Worm (Caenorhabditis elegans) whole organism, L4 larva: Measurements from ENCODE around the gene lab-2.

ENCODE experiments used
- F26F4.8 ChIP-seq: fragments of 200-800 bp; sonication (Bioruptor generic); conservative IDR thresholded peaks from 2 replicates; pipeline ENCODE4 v1.3.6; 2022; ENCODE audit warnings: missing genetic modification characterization, missing compliant biosample characterization
- aha-1 ChIP-seq: fragments of 150-350 bp; peaks from one replicate; lab custom pipeline; 2014; ENCODE audit warnings: missing biosample characterization, missing genetic modification characterization
- aly-2 ChIP-seq: sonication (generic microtip); optimal IDR thresholded peaks from 2 replicates; lab custom pipeline; 2018; ENCODE audit warnings: missing biosample characterization, missing genetic modification characterization
- ama-1 ChIP-seq: fragments of 150-350 bp; optimal IDR thresholded peaks from 2 replicates; lab custom pipeline; 2014; ENCODE audit warnings: inconsistent platforms, mixed read lengths
- ceh-32 ChIP-seq: sonication (generic microtip); optimal IDR thresholded peaks from 2 replicates; lab custom pipeline; 2016; ENCODE audit warnings: mild to moderate bottlenecking, missing genetic modification characterization, missing compliant biosample characterization; ENCODE audit not compliant: poor library complexity
- daf-16 ChIP-seq, 3 experiments: sonication (generic microtip); optimal IDR thresholded peaks; 2 replicates each; lab custom pipeline; 2016 to 2017; ENCODE audit warnings: missing genetic modification characterization in 3 of 3, missing genetic modification reagents in 3 of 3, mild to moderate bottlenecking in 2 of 3, missing compliant biosample characterization in 2 of 3, missing biosample characterization in 1 of 3, moderate library complexity in 1 of 3
- dmd-6 ChIP-seq: fragments of 200-800 bp; sonication (Bioruptor generic); IDR thresholded peaks from 2 replicates; pipeline ENCODE4 v1.3.6; 2022; ENCODE audit warnings: missing genetic modification reagents, missing genetic modification characterization, missing compliant biosample characterization
- dve-1 ChIP-seq: sonication (generic microtip); optimal IDR thresholded peaks from 2 replicates; lab custom pipeline; 2017; ENCODE audit warnings: antibody characterized with exemption, mild to moderate bottlenecking, missing genetic modification characterization, missing compliant biosample characterization; ENCODE audit not compliant: insufficient read depth
- gei-8 ChIP-seq: fragments of 200-800 bp; sonication (Bioruptor generic); optimal IDR thresholded peaks from 2 replicates; lab custom pipeline; 2018; ENCODE audit warnings: mild to moderate bottlenecking, missing genetic modification characterization, missing compliant biosample characterization
- hlh-11 ChIP-seq: fragments of 200-800 bp; sonication (Bioruptor generic); optimal IDR thresholded peaks from 2 replicates; lab custom pipeline; 2018; ENCODE audit warnings: mild to moderate bottlenecking, missing genetic modification characterization, missing compliant biosample characterization
- hlh-30 ChIP-seq: sonication (generic microtip); optimal IDR thresholded peaks from 2 replicates; lab custom pipeline; 2017; ENCODE audit warnings: antibody characterized with exemption, mild to moderate bottlenecking, missing genetic modification characterization, missing compliant biosample characterization; ENCODE audit not compliant: insufficient read depth
- lin-39 ChIP-seq: fragments of 150-350 bp; optimal IDR thresholded peaks from 2 replicates; lab custom pipeline; 2014; ENCODE audit warnings: missing biosample characterization, missing genetic modification reagents, missing genetic modification characterization
- lir-3 ChIP-seq: sonication (generic microtip); optimal IDR thresholded peaks from 2 replicates; lab custom pipeline; 2016; ENCODE audit warnings: mild to moderate bottlenecking, missing genetic modification characterization, missing compliant biosample characterization
- lsy-2 ChIP-seq, 2 experiments: fragments of 150-350 bp in 1 of 2; sonication (generic microtip) in 1 of 2; optimal IDR thresholded peaks; 2 replicates each; lab custom pipeline; 2014 to 2017; ENCODE audit warnings: missing biosample characterization in 2 of 2, missing genetic modification characterization in 2 of 2
- madf-5 ChIP-seq, 2 experiments: fragments of 200-800 bp; sonication (Bioruptor generic); IDR thresholded peaks; 2 replicates each; pipeline ENCODE4 v1.3.6; 2022; ENCODE audit warnings: missing compliant biosample characterization in 2 of 2, missing genetic modification characterization in 2 of 2
- nhr-11 ChIP-seq: fragments of 150-350 bp; optimal IDR thresholded peaks from 2 replicates; lab custom pipeline; 2014; ENCODE audit warnings: missing biosample characterization, missing genetic modification characterization
- nhr-25 ChIP-seq: sonication (generic microtip); optimal IDR thresholded peaks from 2 replicates; lab custom pipeline; 2017; ENCODE audit warnings: missing genetic modification characterization, mild to moderate bottlenecking, missing compliant biosample characterization, antibody characterized with exemption, moderate library complexity, borderline replicate concordance; ENCODE audit not compliant: insufficient read depth
- nhr-28 ChIP-seq: fragments of 150-350 bp; optimal IDR thresholded peaks from 2 replicates; lab custom pipeline; 2014; ENCODE audit warnings: missing biosample characterization, missing genetic modification characterization
- pha-4 ChIP-seq, 2 experiments: fragments of 150-350 bp in 1 of 2; fragments of 200-800 bp in 1 of 2; sonication (Bioruptor generic) in 1 of 2; IDR thresholded peaks in 1 of 2; optimal IDR thresholded peaks in 1 of 2; 2 replicates each; pipeline versions ENCODE4 v1.3.6 to Lab custom; 2014 to 2022; ENCODE audit warnings: missing genetic modification characterization in 2 of 2, missing genetic modification reagents in 2 of 2, missing biosample characterization in 1 of 2, missing compliant biosample characterization in 1 of 2
- php-3 ChIP-seq: fragments of 200-800 bp; sonication (Bioruptor generic); IDR thresholded peaks from 2 replicates; pipeline ENCODE4 v1.3.6; 2022; ENCODE audit warnings: missing genetic modification reagents, missing genetic modification characterization, missing compliant biosample characterization
- pqm-1 ChIP-seq: sonication (generic microtip); optimal IDR thresholded peaks from 2 replicates; lab custom pipeline; 2017; ENCODE audit warnings: missing biosample characterization, missing genetic modification characterization
- tag-97 ChIP-seq: fragments of 200-800 bp; sonication (Bioruptor generic); IDR thresholded peaks from 2 replicates; pipeline ENCODE4 v1.3.6; 2022; ENCODE audit warnings: missing genetic modification characterization, missing compliant biosample characterization
- unc-130 ChIP-seq: sonication (generic microtip); optimal IDR thresholded peaks from 2 replicates; lab custom pipeline; 2016; ENCODE audit warnings: missing genetic modification reagents, missing genetic modification characterization, missing compliant biosample characterization
- unc-62 ChIP-seq, 3 experiments: fragments of 150-350 bp in 1 of 3; sonication (generic microtip); optimal IDR thresholded peaks in 2 of 3; peaks in 1 of 3; 1 replicate in 1 of 3; 2 replicates in 2 of 3; lab custom pipeline; 2014 to 2017; ENCODE audit warnings: missing biosample characterization in 3 of 3, missing genetic modification characterization in 3 of 3, missing genetic modification reagents in 3 of 3, missing genotype in 1 of 3

The lab-2 gene

DNA sequence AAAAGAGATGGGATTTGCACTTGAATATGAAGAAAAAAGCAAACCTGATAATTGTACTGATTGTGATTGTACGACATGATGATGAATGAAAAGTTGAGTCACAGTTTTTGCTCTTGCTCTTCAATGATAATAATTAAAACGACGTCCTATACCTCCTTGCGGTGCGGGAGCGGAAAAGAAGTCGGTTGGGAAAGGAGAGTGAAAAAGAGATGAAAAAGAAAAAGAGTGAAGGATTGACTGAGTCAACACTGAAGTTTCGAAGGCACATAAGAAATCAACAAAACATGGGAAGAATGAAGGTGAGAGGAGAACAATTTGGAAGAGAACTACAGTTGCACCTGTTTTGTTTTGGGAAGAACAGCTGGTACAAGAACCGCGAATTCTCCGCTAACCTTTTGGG lies 10.0 kb downstream of the lab-2 start, which contains the start of gene F56C9.8:
Gene F56C9.8 (minus strand): TSS at position 120 of the 400 bp plus-strand sequence.
- TF ChIP-seq hlh-11 (tag; lab: Kevin White, UChicago): peak; percentile 8
- no peak for TF ChIP-seq gei-8 (GFP tag; lab: Kevin White, UChicago)
- no peak for TF ChIP-seq daf-16 (GFP tag; optimal IDR thresholded peaks at IDR 0.05; lab: Kevin White, UChicago)
- peak; percentile 56 for TF ChIP-seq daf-16 (tag; optimal IDR thresholded peaks at IDR 0.05; lab: Kevin White, UChicago)
- peak; percentile 26 for TF ChIP-seq pqm-1

ce11 chrIII:7317354-7317753 lies 12.1 kb downstream of the lab-2 start:
- TF ChIP-seq nhr-11 (tag; lab: Kevin White, UChicago) (no peak), pqm-1 (peak; percentile 69), lsy-2 (tag; optimal IDR thresholded peaks at IDR 0.05; lab: Kevin White, UChicago) (peak in 1 of 2 experiments; percentile 15), dve-1 (tag; lab: Kevin White, UChicago) (peak; percentile 42), madf-5 (GFP tag; IDR thresholded peaks at IDR 0.05; lab: Robert Waterston, UW) (no peak), hlh-30 (tag; lab: Kevin White, UChicago) (peak; percentile 23), pha-4 (GFP tag; IDR thresholded peaks at IDR 0.05; lab: Robert Waterston, UW) (no peak), pha-4 (tag; optimal IDR thresholded peaks at IDR 0.05; lab: Kevin White, UChicago) (peak; percentile 77), hlh-11 (tag; lab: Kevin White, UChicago) (peak; percentile 20), unc-62 (GFP tag; optimal IDR thresholded peaks at IDR 0.05 in 1 of 2; lab: Kevin White, UChicago) (peak in 1 of 2 experiments; percentile 53), unc-62 (tag; optimal IDR thresholded peaks at IDR 0.05; lab: Kevin White, UChicago) (no peak), daf-16 (GFP tag; optimal IDR thresholded peaks at IDR 0.05; lab: Kevin White, UChicago) (no peak), daf-16 (tag; optimal IDR thresholded peaks at IDR 0.05; lab: Kevin White, UChicago) (peak; percentile 45)

DNA sequence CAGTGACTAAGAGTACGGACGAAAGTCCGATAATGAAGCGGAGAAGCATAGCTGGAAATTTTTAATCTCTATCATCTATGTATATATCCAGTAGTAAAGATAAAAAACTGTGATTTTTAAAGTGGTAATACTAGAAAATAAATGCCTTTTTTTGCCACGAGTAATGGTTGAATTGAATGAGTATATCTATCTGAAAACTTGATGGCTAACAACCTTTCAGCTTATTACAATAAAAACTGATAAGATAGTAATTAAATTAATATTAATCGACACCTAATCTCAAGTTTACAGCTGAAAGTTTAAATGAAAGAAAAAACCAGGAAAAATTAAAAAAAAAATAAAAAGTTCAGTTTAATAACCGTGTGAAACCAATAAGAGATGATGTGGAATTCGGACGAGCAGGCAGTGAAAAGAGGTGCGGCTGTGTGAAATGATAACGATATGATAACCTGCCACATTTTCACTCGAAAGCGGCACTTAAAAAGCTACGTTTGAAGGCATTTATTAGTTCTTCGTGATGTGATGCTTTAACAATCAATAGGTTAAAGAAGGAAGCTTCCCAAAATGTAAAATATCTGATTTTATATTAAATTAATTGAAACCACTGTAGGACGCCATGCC lies 14.4 kb downstream of the lab-2 start, which contains the start of gene nspg-6:
Gene nspg-6 (minus strand): TSS at position 51 of the 621 bp plus-strand sequence.
- TF ChIP-seq ama-1 (lab: Kevin White, UChicago) (no peak), dve-1 (tag; lab: Kevin White, UChicago) (peak; percentile 39), php-3 (GFP tag; lab: Robert Waterston, UW) (peak; percentile 70; the same call in 1 of the 2 replicates), pqm-1 (peak; percentile 97), hlh-11 (tag; lab: Kevin White, UChicago) (peak; percentile 30), lin-39 (no peak), daf-16 (GFP tag; optimal IDR thresholded peaks at IDR 0.05; lab: Kevin White, UChicago) (no peak), daf-16 (tag; optimal IDR thresholded peaks at IDR 0.05; lab: Kevin White, UChicago) (peak; percentile 48), nhr-28 (tag; lab: Kevin White, UChicago) (peak; percentile 77), dmd-6 (GFP tag; lab: Robert Waterston, UW) (peak; percentile 66)

ce11 chrIII:7314473-7314872 lies 14.9 kb downstream of the lab-2 start:
- no peak for TF ChIP-seq F26F4.8 (GFP tag; lab: Robert Waterston, UW)
- no peak for TF ChIP-seq ceh-32
- TF ChIP-seq hlh-30 (tag; lab: Kevin White, UChicago): no peak
- peak; percentile 93 for TF ChIP-seq aha-1 (tag; lab: Kevin White, UChicago)
- TF ChIP-seq tag-97 (GFP tag; lab: Robert Waterston, UW): no peak
- TF ChIP-seq aly-2 (tag; lab: Kevin White, UChicago): no peak
- no peak for TF ChIP-seq nhr-25 (tag; lab: Kevin White, UChicago)
- no peak for TF ChIP-seq lir-3 (tag; lab: Kevin White, UChicago)

- TF ChIP-seq unc-130 (GFP tag; lab: Kevin White, UChicago) (peak; percentile 20), nhr-28 (tag; lab: Kevin White, UChicago) (no peak)
Measured at ce11 chrIII:7310662-7311340, 18.6 kb downstream of the lab-2 start, which contains the start of the genes F56C9.6 and F56C9.3. F56C9.6 (minus strand) TSS chrIII:7310773. F56C9.3 (plus strand) TSS chrIII:7311290.
